Worm (Caenorhabditis elegans) whole organism, L4 larva: ENCODE results near the gene T01C1.4.

Source experiments
- F26F4.8 ChIP-seq: fragments of 200-800 bp; sonication (Bioruptor generic); conservative IDR thresholded peaks from 2 replicates; pipeline ENCODE4 v1.3.6; 2022; ENCODE audit warnings: missing genetic modification characterization, missing compliant biosample characterization
- aha-1 ChIP-seq: fragments of 150-350 bp; peaks from one replicate; lab custom pipeline; 2014; ENCODE audit warnings: missing biosample characterization, missing genetic modification characterization
- ceh-20 ChIP-seq: fragments of 200-800 bp; sonication (Bioruptor generic); IDR thresholded peaks from 2 replicates; pipeline ENCODE4 v1.3.6; 2022; ENCODE audit warnings: missing genetic modification reagents, missing genetic modification characterization, missing compliant biosample characterization
- ceh-44 ChIP-seq: fragments of 200-800 bp; sonication (Bioruptor generic); IDR thresholded peaks from 2 replicates; pipeline ENCODE4 v1.3.6; 2022; ENCODE audit warnings: missing genetic modification reagents, missing genetic modification characterization, missing compliant biosample characterization
- ceh-62 ChIP-seq: sonication (generic microtip); optimal IDR thresholded peaks from 2 replicates; lab custom pipeline; 2017; ENCODE audit warnings: missing biosample characterization, missing genetic modification characterization
- ces-1 ChIP-seq: fragments of 150-350 bp; sonication (generic microtip); optimal IDR thresholded peaks from 4 replicates; lab custom pipeline; 2014; ENCODE audit warnings: missing biosample characterization, missing genetic modification reagents, missing genetic modification characterization
- daf-12 ChIP-seq: fragments of 150-350 bp; optimal IDR thresholded peaks from 2 replicates; lab custom pipeline; 2014; ENCODE audit warnings: missing biosample characterization, missing genetic modification reagents, missing genetic modification characterization
- daf-16 ChIP-seq, 3 experiments: sonication (generic microtip); optimal IDR thresholded peaks; 2 replicates each; lab custom pipeline; 2016 to 2017; ENCODE audit warnings: missing genetic modification characterization in 3 of 3, missing genetic modification reagents in 3 of 3, mild to moderate bottlenecking in 2 of 3, missing compliant biosample characterization in 2 of 3, missing biosample characterization in 1 of 3, moderate library complexity in 1 of 3
- daf-19 ChIP-seq: fragments of 200-800 bp; sonication (Bioruptor generic); conservative IDR thresholded peaks from 2 replicates; pipeline ENCODE4 v1.3.6; 2022; ENCODE audit warnings: missing genetic modification characterization, missing compliant biosample characterization
- daf-8 ChIP-seq: fragments of 200-800 bp; sonication (Bioruptor generic); IDR thresholded peaks from 2 replicates; pipeline ENCODE4 v1.3.6; 2022; ENCODE audit warnings: missing genetic modification characterization, missing compliant biosample characterization
- dmd-6 ChIP-seq: fragments of 200-800 bp; sonication (Bioruptor generic); IDR thresholded peaks from 2 replicates; pipeline ENCODE4 v1.3.6; 2022; ENCODE audit warnings: missing genetic modification reagents, missing genetic modification characterization, missing compliant biosample characterization
- duxl-1 ChIP-seq: sonication (generic microtip); optimal IDR thresholded peaks from 2 replicates; lab custom pipeline; 2016; ENCODE audit warnings: mild to moderate bottlenecking, missing genetic modification characterization, moderate library complexity, missing compliant biosample characterization; ENCODE audit not compliant: poor library complexity
- dve-1 ChIP-seq: sonication (generic microtip); optimal IDR thresholded peaks from 2 replicates; lab custom pipeline; 2017; ENCODE audit warnings: antibody characterized with exemption, mild to moderate bottlenecking, missing genetic modification characterization, missing compliant biosample characterization; ENCODE audit not compliant: insufficient read depth
- egl-27 ChIP-seq: sonication (generic microtip); optimal IDR thresholded peaks from 3 replicates; lab custom pipeline; 2017; ENCODE audit warnings: missing biosample characterization, missing genetic modification reagents, missing genetic modification characterization
- fos-1 ChIP-seq: fragments of 150-350 bp; optimal IDR thresholded peaks from 2 replicates; lab custom pipeline; 2014; ENCODE audit warnings: missing biosample characterization, missing genetic modification characterization
- gei-8 ChIP-seq: fragments of 200-800 bp; sonication (Bioruptor generic); optimal IDR thresholded peaks from 2 replicates; lab custom pipeline; 2018; ENCODE audit warnings: mild to moderate bottlenecking, missing genetic modification characterization, missing compliant biosample characterization
- hlh-11 ChIP-seq: fragments of 200-800 bp; sonication (Bioruptor generic); optimal IDR thresholded peaks from 2 replicates; lab custom pipeline; 2018; ENCODE audit warnings: mild to moderate bottlenecking, missing genetic modification characterization, missing compliant biosample characterization
- hlh-30 ChIP-seq: sonication (generic microtip); optimal IDR thresholded peaks from 2 replicates; lab custom pipeline; 2017; ENCODE audit warnings: antibody characterized with exemption, mild to moderate bottlenecking, missing genetic modification characterization, missing compliant biosample characterization; ENCODE audit not compliant: insufficient read depth
- jun-1 ChIP-seq: fragments of 150-350 bp; optimal IDR thresholded peaks from 2 replicates; lab custom pipeline; 2014; ENCODE audit warnings: missing biosample characterization, missing genetic modification reagents, missing genetic modification characterization
- lin-1 ChIP-seq: fragments of 200-800 bp; sonication (Bioruptor generic); IDR thresholded peaks from 2 replicates; pipeline ENCODE4 v1.3.6; 2022; ENCODE audit warnings: missing genetic modification reagents, missing genetic modification characterization, missing compliant biosample characterization
- lin-29 ChIP-seq: fragments of 200-800 bp; sonication (Bioruptor generic); IDR thresholded peaks from 2 replicates; pipeline ENCODE4 v1.3.6; 2022; ENCODE audit warnings: missing genetic modification reagents, missing genetic modification characterization, missing compliant biosample characterization
- madf-5 ChIP-seq, 2 experiments: fragments of 200-800 bp; sonication (Bioruptor generic); IDR thresholded peaks; 2 replicates each; pipeline ENCODE4 v1.3.6; 2022; ENCODE audit warnings: missing compliant biosample characterization in 2 of 2, missing genetic modification characterization in 2 of 2
- madf-9 ChIP-seq: fragments of 200-800 bp; sonication (Bioruptor generic); conservative IDR thresholded peaks from 2 replicates; pipeline ENCODE4 v1.3.6; 2022; ENCODE audit warnings: missing genetic modification reagents, missing genetic modification characterization, missing compliant biosample characterization
- mxl-2 ChIP-seq: fragments of 200-800 bp; sonication (Bioruptor generic); conservative IDR thresholded peaks from 2 replicates; pipeline ENCODE4 v1.3.6; 2022; ENCODE audit warnings: missing genetic modification reagents, missing genetic modification characterization, missing compliant biosample characterization
- nhr-237 ChIP-seq: sonication (generic microtip); optimal IDR thresholded peaks from 2 replicates; lab custom pipeline; 2017; ENCODE audit warnings: missing biosample characterization, missing genetic modification characterization
- nhr-28 ChIP-seq: fragments of 150-350 bp; optimal IDR thresholded peaks from 2 replicates; lab custom pipeline; 2014; ENCODE audit warnings: missing biosample characterization, missing genetic modification characterization
- nhr-76 ChIP-seq: fragments of 150-350 bp; optimal IDR thresholded peaks from 2 replicates; lab custom pipeline; 2014; ENCODE audit warnings: missing biosample characterization, missing genetic modification characterization
- nhr-77 ChIP-seq: fragments of 150-350 bp; optimal IDR thresholded peaks from 2 replicates; lab custom pipeline; 2014; ENCODE audit warnings: missing biosample characterization, missing genetic modification characterization
- php-3 ChIP-seq: fragments of 200-800 bp; sonication (Bioruptor generic); IDR thresholded peaks from 2 replicates; pipeline ENCODE4 v1.3.6; 2022; ENCODE audit warnings: missing genetic modification reagents, missing genetic modification characterization, missing compliant biosample characterization
- pqm-1 ChIP-seq: sonication (generic microtip); optimal IDR thresholded peaks from 2 replicates; lab custom pipeline; 2017; ENCODE audit warnings: missing biosample characterization, missing genetic modification characterization
- skn-1 ChIP-seq: fragments of 150-350 bp; optimal IDR thresholded peaks from 2 replicates; lab custom pipeline; 2014; ENCODE audit warnings: missing biosample characterization, missing genetic modification characterization
- snpc-1.2 ChIP-seq: fragments of 200-800 bp; sonication (Bioruptor generic); IDR thresholded peaks from 2 replicates; pipeline ENCODE4 v1.3.6; 2022; ENCODE audit warnings: missing genetic modification reagents, missing genetic modification characterization, missing compliant biosample characterization
- spr-1 ChIP-seq: sonication (generic microtip); optimal IDR thresholded peaks from 2 replicates; lab custom pipeline; 2016; ENCODE audit warnings: mild to moderate bottlenecking, missing genetic modification characterization, missing compliant biosample characterization
- spr-3 ChIP-seq: fragments of 200-800 bp; sonication (Bioruptor generic); optimal IDR thresholded peaks from 2 replicates; lab custom pipeline; 2018; ENCODE audit warnings: mild to moderate bottlenecking, missing genetic modification characterization, missing compliant biosample characterization
- unc-39 ChIP-seq: sonication (generic microtip); optimal IDR thresholded peaks from 2 replicates; lab custom pipeline; 2017; ENCODE audit warnings: missing biosample characterization, missing genetic modification characterization
- unc-62 ChIP-seq, 3 experiments: fragments of 150-350 bp in 1 of 3; sonication (generic microtip); optimal IDR thresholded peaks in 2 of 3; peaks in 1 of 3; 1 replicate in 1 of 3; 2 replicates in 2 of 3; lab custom pipeline; 2014 to 2017; ENCODE audit warnings: missing biosample characterization in 3 of 3, missing genetic modification characterization in 3 of 3, missing genetic modification reagents in 3 of 3, missing genotype in 1 of 3
- vab-7 ChIP-seq: fragments of 200-800 bp; sonication (Bioruptor generic); IDR thresholded peaks from 2 replicates; pipeline ENCODE4 v1.3.6; 2022; ENCODE audit warnings: missing genetic modification reagents, missing genetic modification characterization, missing compliant biosample characterization
- zag-1 ChIP-seq: fragments of 150-350 bp; optimal IDR thresholded peaks from 2 replicates; lab custom pipeline; 2014; ENCODE audit warnings: missing biosample characterization, missing genetic modification characterization
- zip-11 ChIP-seq: fragments of 200-800 bp; sonication (Bioruptor generic); IDR thresholded peaks from 2 replicates; pipeline ENCODE4 v1.3.6; 2022; ENCODE audit warnings: missing genetic modification characterization, missing compliant biosample characterization

T01C1.4 gene

DNA sequence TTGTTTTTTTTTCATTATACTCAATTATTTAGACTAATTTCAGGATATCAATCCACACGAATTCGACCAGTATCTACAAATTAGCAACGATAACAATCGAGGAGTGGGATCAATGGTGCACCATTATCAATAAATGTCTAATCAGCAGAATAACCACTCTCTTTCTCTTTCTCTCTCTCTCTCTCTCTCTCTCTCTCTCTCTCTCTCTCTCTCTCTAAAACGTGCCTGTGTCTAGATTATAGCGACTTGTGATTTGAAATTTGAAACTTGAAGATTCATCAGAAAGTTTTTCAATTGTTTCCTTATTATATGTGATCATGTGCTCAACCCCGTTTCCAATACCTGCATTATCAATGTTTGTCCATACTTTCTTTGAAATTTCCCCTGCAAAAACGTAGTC lies 22.7 kb downstream of the T01C1.4 start:
- no peak for TF ChIP-seq zag-1
- no peak for TF ChIP-seq daf-19 (GFP tag; lab: Robert Waterston, UW)
- no peak for TF ChIP-seq spr-3 (GFP tag; lab: Kevin White, UChicago)
- no peak for TF ChIP-seq F26F4.8 (GFP tag; lab: Robert Waterston, UW)
- peak in 1 of 2 experiments; percentile 44 for TF ChIP-seq unc-62 (GFP tag; optimal IDR thresholded peaks at IDR 0.05 in 1 of 2; lab: Kevin White, UChicago)
- no peak for TF ChIP-seq unc-62 (tag; optimal IDR thresholded peaks at IDR 0.05; lab: Kevin White, UChicago)
- no peak for TF ChIP-seq madf-5 (GFP tag; IDR thresholded peaks at IDR 0.05; lab: Robert Waterston, UW)
- peak; percentile 43 for TF ChIP-seq hlh-30
- no peak for TF ChIP-seq zip-11
- no peak for TF ChIP-seq skn-1 (tag; lab: Kevin White, UChicago)
- 0 out of 2 replicates have a peak, but pooled peaks have one; percentile 6 for TF ChIP-seq php-3 (GFP tag; lab: Robert Waterston, UW)
- TF ChIP-seq nhr-28 = peak; percentile 55
- TF ChIP-seq spr-1 (tag; lab: Kevin White, UChicago) = no peak
- TF ChIP-seq nhr-77 (tag; lab: Kevin White, UChicago) = no peak
- no peak for TF ChIP-seq ceh-44
- peak; percentile 32 for TF ChIP-seq dmd-6 (GFP tag; lab: Robert Waterston, UW)
- TF ChIP-seq madf-9 (GFP tag; lab: Robert Waterston, UW) = no peak
- TF ChIP-seq daf-16 (GFP tag; optimal IDR thresholded peaks at IDR 0.05; lab: Kevin White, UChicago) = no peak
- TF ChIP-seq daf-16 (tag; optimal IDR thresholded peaks at IDR 0.05; lab: Kevin White, UChicago) = peak; percentile 23
- TF ChIP-seq hlh-11 (tag; lab: Kevin White, UChicago) = peak; percentile 40
- no peak for TF ChIP-seq duxl-1
- TF ChIP-seq pqm-1 = peak; percentile 32
- no peak for TF ChIP-seq snpc-1.2 (GFP tag; lab: Robert Waterston, UW)
- TF ChIP-seq lin-1 (GFP tag; lab: Robert Waterston, UW) = 0 out of 2 replicates have a peak, but pooled peaks have one; percentile 21
- peak; percentile 68 for TF ChIP-seq dve-1 (tag; lab: Kevin White, UChicago)
- no peak for TF ChIP-seq jun-1
- TF ChIP-seq, all 104 proteins: peak for 10

DNA sequence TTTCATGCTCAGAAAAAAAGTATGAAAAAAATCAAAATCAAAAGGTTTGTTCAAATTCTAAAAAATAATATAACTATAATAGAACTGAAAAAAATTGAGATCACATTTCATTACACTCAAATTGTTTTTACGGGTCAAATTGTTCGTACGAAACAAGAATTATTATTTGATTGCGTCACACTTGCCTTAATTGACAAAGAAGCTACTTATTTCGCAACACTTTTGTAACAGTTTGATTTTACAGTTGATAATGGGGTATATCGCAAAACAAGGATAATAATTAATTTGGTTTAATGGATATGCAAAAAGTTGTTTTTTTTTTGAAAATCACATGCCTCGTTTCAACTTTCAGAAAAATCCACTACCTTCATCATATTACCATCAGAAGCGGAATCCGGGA lies 24.9 kb downstream of the T01C1.4 start:
- TF ChIP-seq aha-1 (tag; lab: Kevin White, UChicago) (no peak), nhr-76 (no peak), hlh-11 (tag; lab: Kevin White, UChicago) (no peak), gei-8 (GFP tag; lab: Kevin White, UChicago) (no peak), mxl-2 (GFP tag; lab: Robert Waterston, UW) (no peak), php-3 (GFP tag; lab: Robert Waterston, UW) (no peak), daf-12 (tag; lab: Kevin White, UChicago) (no peak), egl-27 (no peak), fos-1 (tag; lab: Kevin White, UChicago) (no peak), vab-7 (GFP tag; lab: Robert Waterston, UW) (no peak), ceh-20 (GFP tag; lab: Robert Waterston, UW) (no peak), daf-8 (GFP tag; lab: Robert Waterston, UW) (no peak), lin-29 (GFP tag; lab: Robert Waterston, UW) (no peak), ces-1 (GFP tag; lab: Kevin White, UChicago) (no peak), nhr-237 (tag; lab: Kevin White, UChicago) (no peak), ceh-62 (tag; lab: Kevin White, UChicago) (no peak), unc-39 (no peak)
- TF ChIP-seq, all 104 proteins: peak for 0

DNA sequence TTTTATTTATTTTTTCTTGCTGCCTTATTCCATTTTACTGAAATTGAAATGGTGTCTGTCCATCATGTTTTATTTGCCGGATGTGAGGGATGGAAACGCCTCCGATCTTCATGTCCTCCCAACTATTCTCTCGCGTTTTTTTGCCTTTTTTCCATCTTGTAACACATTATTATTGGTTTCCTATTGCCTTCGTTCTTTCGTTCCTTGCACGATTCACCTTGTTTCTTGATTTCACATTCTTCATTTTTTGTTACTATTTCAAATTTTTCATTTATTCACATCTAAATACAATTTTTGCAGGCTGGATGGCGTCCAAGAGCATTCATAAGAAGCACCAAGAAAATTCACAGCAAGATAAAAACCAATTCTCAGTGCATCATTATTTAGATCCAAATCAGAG lies 25.3 kb downstream of the T01C1.4 start, which contains the start of gene yap-1:
Gene yap-1, plus strand, starts transcription at position 301 of the 400 bp plus-strand sequence.
- TF ChIP-seq ceh-44 (no peak), unc-62 (GFP tag; optimal IDR thresholded peaks at IDR 0.05 in 1 of 2; lab: Kevin White, UChicago) (peak in 1 of 2 experiments; percentile 43), unc-62 (tag; optimal IDR thresholded peaks at IDR 0.05; lab: Kevin White, UChicago) (no peak)
